Worm (Caenorhabditis elegans): Measurements from ENCODE around the gene F26D11.12.

Gene F26D11.12

ce11 chrV:7937152-7937551, 18.0 kb downstream of the F26D11.12 start, which contains the start of gene srsx-3:
Gene srsx-3, minus strand, starts transcription at chrV:7937252.
- TF ChIP-seq tra-4 (tag; optimal IDR thresholded peaks at IDR 0.05) (no peak), B0310.2 (tag; optimal IDR thresholded peaks at IDR 0.05) (no peak), scrt-1 (GFP tag; IDR thresholded peaks at IDR 0.05) (no peak), ets-7 (tag; optimal IDR thresholded peaks at IDR 0.05) (no peak), hmbx-1 (tag; optimal IDR thresholded peaks at IDR 0.05) (no peak), pes-1 (GFP tag; IDR thresholded peaks at IDR 0.05) (no peak), ceh-13 (GFP tag; optimal IDR thresholded peaks at IDR 0.05) (no peak), aly-1 (tag; optimal IDR thresholded peaks at IDR 0.05) (no peak), tbx-11 (GFP tag; IDR thresholded peaks at IDR 0.05) (no peak)

- TF ChIP-seq tbx-37 (GFP tag; conservative IDR thresholded peaks at IDR 0.05) (no peak), pes-1 (GFP tag; IDR thresholded peaks at IDR 0.05) (no peak), hnd-1 (tag; optimal IDR thresholded peaks at IDR 0.05) (no peak), tbx-11 (GFP tag; IDR thresholded peaks at IDR 0.05) (no peak), flt-1 (GFP tag; IDR thresholded peaks at IDR 0.05) (no peak)
Observed at ce11 chrV:7932998-7933397, 22.1 kb downstream of the F26D11.12 start, which contains the start of gene ncx-10. Gene ncx-10, minus strand, starts transcription at chrV:7933098.

- TF ChIP-seq pes-1 (GFP tag; IDR thresholded peaks at IDR 0.05): no peak
Observed at ce11 chrV:7928660-7929059, 26.5 kb downstream of the F26D11.12 start, which contains the start of gene srsx-5. Gene srsx-5, plus strand, starts transcription at chrV:7928960.

ce11 chrV:7926784-7927183, 28.3 kb downstream of the F26D11.12 start, which contains the start of gene srsx-6:
Gene srsx-6, plus strand, starts transcription at chrV:7927084.
- TF ChIP-seq hmg-4 (GFP tag; optimal IDR thresholded peaks at IDR 0.05) (no peak), scrt-1 (GFP tag; IDR thresholded peaks at IDR 0.05) (no peak), aly-1 (tag; optimal IDR thresholded peaks at IDR 0.05) (no peak), flt-1 (GFP tag; IDR thresholded peaks at IDR 0.05) (no peak), hnd-1 (tag; optimal IDR thresholded peaks at IDR 0.05) (no peak), ceh-13 (GFP tag; optimal IDR thresholded peaks at IDR 0.05) (no peak), tbx-37 (GFP tag; conservative IDR thresholded peaks at IDR 0.05) (no peak), F13C5.2 (tag; optimal IDR thresholded peaks at IDR 0.05) (no peak), tbx-11 (GFP tag; IDR thresholded peaks at IDR 0.05) (no peak), ets-7 (tag; optimal IDR thresholded peaks at IDR 0.05) (no peak), ama-1 (optimal IDR thresholded peaks at IDR 0.05) (no peak), tra-4 (tag; optimal IDR thresholded peaks at IDR 0.05) (no peak), B0310.2 (tag; optimal IDR thresholded peaks at IDR 0.05) (no peak), hmbx-1 (tag; optimal IDR thresholded peaks at IDR 0.05) (no peak), sea-1 (GFP tag; conservative IDR thresholded peaks at IDR 0.05) (no peak)

- no peak for TF ChIP-seq B0310.2 (tag; optimal IDR thresholded peaks at IDR 0.05)
- no peak for TF ChIP-seq ama-1 (optimal IDR thresholded peaks at IDR 0.05)
- TF ChIP-seq ceh-36 (tag; optimal IDR thresholded peaks at IDR 0.05): no peak
- TF ChIP-seq F13C5.2 (tag; optimal IDR thresholded peaks at IDR 0.05): no peak
- TF ChIP-seq pes-1 (GFP tag; IDR thresholded peaks at IDR 0.05): no peak
Observed at ce11 chrV:7925483-7925882, 29.6 kb downstream of the F26D11.12 start, which contains the start of gene srsx-7. Gene srsx-7, plus strand, starts transcription at chrV:7925783.

ce11 chrV:7908431-7908830, 46.7 kb downstream of the F26D11.12 start:
- TF ChIP-seq aly-1 (tag; optimal IDR thresholded peaks at IDR 0.05): no peak
- no peak for TF ChIP-seq ama-1 (optimal IDR thresholded peaks at IDR 0.05)
- TF ChIP-seq ceh-13 (GFP tag; optimal IDR thresholded peaks at IDR 0.05): no peak
- TF ChIP-seq ceh-36 (tag; optimal IDR thresholded peaks at IDR 0.05): no peak
- no peak for TF ChIP-seq F13C5.2 (tag; optimal IDR thresholded peaks at IDR 0.05)
- TF ChIP-seq scrt-1 (GFP tag; IDR thresholded peaks at IDR 0.05): no peak
- no peak for TF ChIP-seq tbx-11 (GFP tag; IDR thresholded peaks at IDR 0.05)
- no peak for TF ChIP-seq sea-1 (GFP tag; conservative IDR thresholded peaks at IDR 0.05)
- no peak for TF ChIP-seq tbx-37 (GFP tag; conservative IDR thresholded peaks at IDR 0.05)
- no peak for TF ChIP-seq hmbx-1 (tag; optimal IDR thresholded peaks at IDR 0.05)
- no peak for TF ChIP-seq pes-1 (GFP tag; IDR thresholded peaks at IDR 0.05)
- TF ChIP-seq flt-1 (GFP tag; IDR thresholded peaks at IDR 0.05): no peak
- TF ChIP-seq tra-4 (tag; optimal IDR thresholded peaks at IDR 0.05): no peak
- no peak for TF ChIP-seq hmg-4 (GFP tag; optimal IDR thresholded peaks at IDR 0.05)
- TF ChIP-seq B0310.2 (tag; optimal IDR thresholded peaks at IDR 0.05): no peak
- no peak for TF ChIP-seq ets-7 (tag; optimal IDR thresholded peaks at IDR 0.05)
- no peak for TF ChIP-seq hnd-1 (tag; optimal IDR thresholded peaks at IDR 0.05)

Data from whole organism, early embryonic.